Fruit fly (Drosophila melanogaster): Measurements from ENCODE around the gene CG10280.

dm6 chr3R:6027138-6027537, 15.4 kb upstream of the CG10280 start, which contains the start of gene CtsL3:
- TF ChIP-seq CG8478 (optimal IDR thresholded peaks at IDR 0.05): no peak
- no peak for TF ChIP-seq CTCF (optimal IDR thresholded peaks at IDR 0.05)
